Fruit fly (Drosophila melanogaster) whole organism, embryonic: ENCODE results near the gene CG13311.

Experiments used
- Blimp-1 ChIP-seq: fragments of 200-800 bp; sonication (Bioruptor generic); optimal IDR thresholded peaks from 3 replicates; lab custom pipeline; 2018; ENCODE audit warnings: missing biosample characterization, missing genetic modification characterization, mild to moderate bottlenecking, moderate library complexity, missing genetic modification reagents
- CG10959 ChIP-seq: fragments of 200-800 bp; sonication (Bioruptor generic); IDR thresholded peaks from 2 replicates; pipeline ENCODE4 v1.3.6; 2022; ENCODE audit warnings: missing biosample characterization, missing genetic modification characterization
- CG11093 ChIP-seq: fragments of 200-800 bp; sonication (Bioruptor generic); IDR thresholded peaks from 3 replicates; pipeline ENCODE4 v1.3.6; 2022; ENCODE audit warnings: missing biosample characterization, missing genetic modification characterization
- CG11723 ChIP-seq: fragments of 200-800 bp; sonication (Bioruptor generic); optimal IDR thresholded peaks from 2 replicates; lab custom pipeline; 2017; ENCODE audit warnings: missing biosample characterization, mild to moderate bottlenecking, missing genetic modification characterization
- CG12104 ChIP-seq: fragments of 200-800 bp; sonication (Bioruptor generic); optimal IDR thresholded peaks from 3 replicates; lab custom pipeline; 2016; ENCODE audit warnings: missing biosample characterization, missing genetic modification characterization
- CG13775 ChIP-seq: fragments of 200-800 bp; sonication (Bioruptor generic); optimal IDR thresholded peaks from 3 replicates; lab custom pipeline; 2017; ENCODE audit warnings: missing biosample characterization, mild to moderate bottlenecking, missing genetic modification characterization
- CG14710 ChIP-seq: fragments of 200-800 bp; sonication (Bioruptor generic); optimal IDR thresholded peaks from 3 replicates; lab custom pipeline; 2019; ENCODE audit warnings: missing biosample characterization, mild to moderate bottlenecking, missing genetic modification characterization, moderate library complexity
- CG1529 ChIP-seq: fragments of 200-800 bp; sonication (Bioruptor generic); optimal IDR thresholded peaks from 3 replicates; lab custom pipeline; 2018; ENCODE audit warnings: missing biosample characterization, missing genetic modification characterization
- CG18011 ChIP-seq: fragments of 200-800 bp; sonication (Bioruptor generic); optimal IDR thresholded peaks from 2 replicates; lab custom pipeline; 2017; ENCODE audit warnings: missing biosample characterization, missing genetic modification characterization, mild to moderate bottlenecking, moderate library complexity, missing genotype
- CG18599 ChIP-seq: fragments of 200-800 bp; sonication (Bioruptor generic); optimal IDR thresholded peaks from 3 replicates; lab custom pipeline; 2017; ENCODE audit warnings: missing biosample characterization, missing genetic modification characterization, mild to moderate bottlenecking, moderate library complexity, missing genetic modification reagents
- CG2120 ChIP-seq: fragments of 200-800 bp; sonication (Bioruptor generic); optimal IDR thresholded peaks from 3 replicates; lab custom pipeline; 2016; ENCODE audit warnings: missing biosample characterization, missing genetic modification characterization
- CG2875 ChIP-seq: fragments of 200-800 bp; sonication (Bioruptor generic); optimal IDR thresholded peaks from 2 replicates; lab custom pipeline; 2017; ENCODE audit warnings: missing biosample characterization, mild to moderate bottlenecking, missing genetic modification characterization, missing genetic modification reagents
- CG2889 ChIP-seq: fragments of 200-800 bp; sonication (Bioruptor generic); IDR thresholded peaks from 3 replicates; pipeline ENCODE4 v1.3.6; 2022; ENCODE audit warnings: missing biosample characterization, missing genetic modification characterization
- CG34422 ChIP-seq: fragments of 200-800 bp; sonication (Bioruptor generic); IDR thresholded peaks from 3 replicates; pipeline ENCODE4 v1.3.6; 2022; ENCODE audit warnings: missing biosample characterization, missing genetic modification characterization
- CG3838 ChIP-seq: fragments of 200-800 bp; sonication (Bioruptor generic); optimal IDR thresholded peaks from 3 replicates; lab custom pipeline; 2016; ENCODE audit warnings: missing biosample characterization, missing genetic modification characterization
- CG4730 ChIP-seq: fragments of 200-800 bp; sonication (Bioruptor generic); IDR thresholded peaks from 2 replicates; pipeline ENCODE4 v1.3.6; 2022; ENCODE audit warnings: missing biosample characterization, missing genetic modification characterization
- CG4820 ChIP-seq: fragments of 200-800 bp; sonication (Bioruptor generic); optimal IDR thresholded peaks from 3 replicates; lab custom pipeline; 2016; ENCODE audit warnings: missing biosample characterization, missing genetic modification characterization
- CG5953 ChIP-seq: fragments of 200-800 bp; sonication (Bioruptor generic); IDR thresholded peaks from 2 replicates; pipeline ENCODE4 v1.3.6; 2022; ENCODE audit warnings: missing biosample characterization, missing genetic modification characterization
- CG6854 ChIP-seq: fragments of 200-800 bp; sonication (Bioruptor generic); optimal IDR thresholded peaks from 3 replicates; lab custom pipeline; 2017; ENCODE audit warnings: missing biosample characterization, mild to moderate bottlenecking, missing genetic modification characterization
- CG7839 ChIP-seq: fragments of 200-800 bp; sonication (Bioruptor generic); optimal IDR thresholded peaks from 3 replicates; lab custom pipeline; 2018; ENCODE audit warnings: missing biosample characterization, mild to moderate bottlenecking, missing genetic modification characterization, moderate library complexity
- CG8290 ChIP-seq, 3 experiments: fragments of 200-800 bp; sonication (Bioruptor generic); optimal IDR thresholded peaks; 2 replicates each; lab custom pipeline; 2016 to 2019; ENCODE audit warnings: missing biosample characterization in 3 of 3, missing genetic modification characterization in 3 of 3, mild to moderate bottlenecking in 2 of 3, moderate library complexity in 1 of 3
- CoRest ChIP-seq: fragments of 200-800 bp; sonication (Bioruptor generic); optimal IDR thresholded peaks from 3 replicates; lab custom pipeline; 2018; ENCODE audit warnings: missing biosample characterization, mild to moderate bottlenecking, missing genetic modification characterization, moderate library complexity
- Dip3 ChIP-seq: fragments of 200-800 bp; sonication (Bioruptor generic); optimal IDR thresholded peaks from 3 replicates; lab custom pipeline; 2016; ENCODE audit warnings: missing biosample characterization, missing genetic modification characterization
- H15 ChIP-seq: fragments of 200-800 bp; sonication (Bioruptor generic); IDR thresholded peaks from 3 replicates; pipeline ENCODE4 v1.3.6; 2022; ENCODE audit warnings: missing biosample characterization, missing genetic modification characterization
- Hand ChIP-seq: fragments of 200-800 bp; sonication (Bioruptor generic); optimal IDR thresholded peaks from 2 replicates; lab custom pipeline; 2017; ENCODE audit warnings: mild to moderate bottlenecking, missing biosample characterization, missing genetic modification reagents, missing genetic modification characterization
- Hr3 ChIP-seq: fragments of 200-800 bp; sonication (Bioruptor generic); optimal IDR thresholded peaks from 3 replicates; lab custom pipeline; 2016; ENCODE audit warnings: missing biosample characterization, missing genetic modification characterization
- Hr39 ChIP-seq: fragments of >200 bp; optimal IDR thresholded peaks from 2 replicates; lab custom pipeline; 2017
- Neu2 ChIP-seq: fragments of 200-800 bp; sonication (Bioruptor generic); optimal IDR thresholded peaks from 3 replicates; lab custom pipeline; 2016; ENCODE audit warnings: missing biosample characterization, missing genetic modification characterization, borderline replicate concordance
- Poxn ChIP-seq: fragments of 200-800 bp; sonication (Bioruptor generic); IDR thresholded peaks from 2 replicates; pipeline ENCODE4 v1.3.6; 2022; ENCODE audit warnings: missing biosample characterization, missing genetic modification characterization
- Ptx1 ChIP-seq: fragments of 200-800 bp; sonication (Bioruptor generic); IDR thresholded peaks from 2 replicates; pipeline ENCODE4 v1.3.6; 2022; ENCODE audit warnings: missing biosample characterization, missing genetic modification characterization
- Vsx1 ChIP-seq: fragments of 200-800 bp; sonication (Bioruptor generic); optimal IDR thresholded peaks from 2 replicates; lab custom pipeline; 2017; ENCODE audit warnings: missing biosample characterization, mild to moderate bottlenecking, missing genetic modification characterization, missing genetic modification reagents
- bsh ChIP-seq, 2 experiments: fragments of 200-800 bp; sonication (Bioruptor generic); optimal IDR thresholded peaks; 2 replicates each; lab custom pipeline; 2017 to 2018; ENCODE audit warnings: mild to moderate bottlenecking in 2 of 2, missing biosample characterization in 2 of 2, missing genetic modification characterization in 2 of 2, moderate library complexity in 1 of 2
- croc ChIP-seq: fragments of 200-800 bp; sonication (Bioruptor generic); conservative IDR thresholded peaks from 3 replicates; pipeline ENCODE4 v1.3.6; 2022; ENCODE audit warnings: missing biosample characterization, missing genetic modification characterization
- danr ChIP-seq: fragments of 200-800 bp; sonication (Bioruptor generic); IDR thresholded peaks from 2 replicates; pipeline ENCODE4 v1.3.6; 2022; ENCODE audit warnings: missing biosample characterization, missing genetic modification characterization
- gfzf ChIP-seq: fragments of 200-800 bp; sonication (Bioruptor generic); optimal IDR thresholded peaks from 2 replicates; lab custom pipeline; 2016; ENCODE audit warnings: missing biosample characterization, mild to moderate bottlenecking, missing genetic modification characterization, moderate library complexity
- grau ChIP-seq: fragments of 200-800 bp; optimal IDR thresholded peaks from 3 replicates; lab custom pipeline; 2019; ENCODE audit warnings: missing biosample characterization, mild to moderate bottlenecking, missing genetic modification characterization, moderate library complexity
- lbe ChIP-seq: fragments of 200-800 bp; sonication (Bioruptor generic); optimal IDR thresholded peaks from 2 replicates; lab custom pipeline; 2016; ENCODE audit warnings: missing biosample characterization, mild to moderate bottlenecking, missing genetic modification characterization
- prd ChIP-seq, 3 experiments: fragments of >200 bp in 2 of 3; fragments of 200-800 bp in 1 of 3; sonication (Bioruptor generic) in 1 of 3; optimal IDR thresholded peaks in 2 of 3; IDR thresholded peaks in 1 of 3; 2 replicates in 2 of 3; 3 replicates in 1 of 3; pipeline versions ENCODE4 v1.3.6 to Lab custom; 2017 to 2022; ENCODE audit warnings: missing biosample characterization in 1 of 3, missing genetic modification characterization in 1 of 3
- rib ChIP-seq: fragments of 200-800 bp; sonication (Bioruptor generic); IDR thresholded peaks from 2 replicates; pipeline ENCODE4 v1.3.6; 2022; ENCODE audit warnings: missing biosample characterization, missing genetic modification characterization
- sim ChIP-seq: fragments of 200-800 bp; sonication (Bioruptor generic); IDR thresholded peaks from 2 replicates; pipeline ENCODE4 v1.3.6; 2022; ENCODE audit warnings: missing biosample characterization, missing genetic modification characterization
- sisA ChIP-seq: fragments of 200-800 bp; sonication (Bioruptor generic); IDR thresholded peaks from 2 replicates; pipeline ENCODE4 v1.3.6; 2022; ENCODE audit warnings: missing biosample characterization, missing genetic modification characterization
- slou ChIP-seq: fragments of 200-800 bp; sonication (Bioruptor generic); optimal IDR thresholded peaks from 3 replicates; lab custom pipeline; 2016; ENCODE audit warnings: missing biosample characterization, missing genetic modification characterization
- so ChIP-seq: fragments of 200-800 bp; sonication (Bioruptor generic); IDR thresholded peaks from 3 replicates; pipeline ENCODE4 v1.3.6; 2022; ENCODE audit warnings: missing biosample characterization, missing genetic modification characterization
- ssp ChIP-seq: fragments of 200-800 bp; sonication (Bioruptor generic); IDR thresholded peaks from 2 replicates; pipeline ENCODE4 v1.3.6; 2022; ENCODE audit warnings: missing biosample characterization, missing genetic modification characterization
- stwl ChIP-seq: fragments of 200-800 bp; sonication (Bioruptor generic); optimal IDR thresholded peaks from 3 replicates; lab custom pipeline; 2018; ENCODE audit warnings: missing biosample characterization, mild to moderate bottlenecking, missing genetic modification characterization, moderate library complexity
- tap ChIP-seq: fragments of 200-800 bp; optimal IDR thresholded peaks from 3 replicates; lab custom pipeline; 2019; ENCODE audit warnings: missing biosample characterization, mild to moderate bottlenecking, missing genetic modification characterization, moderate library complexity
- wor ChIP-seq: fragments of 200-800 bp; sonication (Bioruptor generic); IDR thresholded peaks from 2 replicates; pipeline ENCODE4 v1.3.6; 2022; ENCODE audit warnings: missing biosample characterization, missing genetic modification characterization
- z ChIP-seq: fragments of 200-800 bp; sonication (Bioruptor generic); IDR thresholded peaks from 3 replicates; pipeline ENCODE4 v1.3.6; 2022; ENCODE audit warnings: missing biosample characterization, missing genetic modification characterization

Gene CG13311

dm6 chr3L:8823730-8824374, 21.9 kb upstream of the CG13311 start (continued):
- TF ChIP-seq CG10959 (GFP tag; lab: Robert Waterston, UW), result peak; percentile 41; the same call in 1 of the 2 replicates
- no peak for TF ChIP-seq Hand (GFP tag; lab: Kevin White, UChicago)
- no peak for TF ChIP-seq CG6854 (GFP tag; lab: Kevin White, UChicago)
- TF ChIP-seq tap (tag; lab: Kevin White, UChicago), result peak; percentile 3
- peak; percentile 43; the same call in 1 of the 3 replicates for TF ChIP-seq z (GFP tag; lab: Robert Waterston, UW)
- TF ChIP-seq gfzf (GFP tag; lab: Kevin White, UChicago), result no peak
- peak; percentile 35; the same call in 1 of the 3 replicates for TF ChIP-seq H15 (GFP tag; lab: Robert Waterston, UW)
- TF ChIP-seq CG14710 (tag; lab: Kevin White, UChicago), result peak; percentile 52
- no peak for TF ChIP-seq Hr39 (lab: Kevin White, UChicago)
- peak; percentile 16 to 80 for TF ChIP-seq bsh (GFP tag; optimal IDR thresholded peaks at IDR 0.05; lab: Kevin White, UChicago)
- TF ChIP-seq CG2120 (GFP tag; lab: Kevin White, UChicago), result peak; percentile 35
- no peak for TF ChIP-seq slou (GFP tag; lab: Kevin White, UChicago)
- TF ChIP-seq Vsx1 (GFP tag; lab: Kevin White, UChicago), result no peak
- TF ChIP-seq sim, result peak; percentile 47; the same call in 1 of the 2 replicates
- peak; percentile 55 for TF ChIP-seq CG18599 (GFP tag; lab: Kevin White, UChicago)
- TF ChIP-seq stwl (tag; lab: Kevin White, UChicago), result no peak
- no peak for TF ChIP-seq rib (GFP tag; lab: Robert Waterston, UW)
- TF ChIP-seq CG11723 (GFP tag; lab: Kevin White, UChicago), result no peak
- peak; percentile 60 for TF ChIP-seq Blimp-1 (GFP tag; lab: Kevin White, UChicago)
- TF ChIP-seq CG5953, result 0 out of 2 replicates have a peak, but pooled peaks have one; percentile 17
- no peak for TF ChIP-seq Poxn (GFP tag; lab: Robert Waterston, UW)
- peak; percentile 46 for TF ChIP-seq CoRest
- 0 out of 2 replicates have a peak, but pooled peaks have one; percentile 14 for TF ChIP-seq wor (GFP tag; lab: Robert Waterston, UW)
- TF ChIP-seq CG2889, result 0 out of 3 replicates have a peak, but pooled peaks have one; percentile 51
- no peak for TF ChIP-seq CG18011 (GFP tag; lab: Kevin White, UChicago)
- TF ChIP-seq CG8290 (GFP tag; optimal IDR thresholded peaks at IDR 0.05; lab: Kevin White, UChicago), result no peak
- TF ChIP-seq CG8290 (tag; optimal IDR thresholded peaks at IDR 0.05; lab: Kevin White, UChicago), result peak in 1 of 2 experiments; percentile 46
- TF ChIP-seq ssp (GFP tag; lab: Robert Waterston, UW), result peak; percentile 26; the same call in 1 of the 2 replicates
- peak; percentile 23; the same call in 1 of the 3 replicates for TF ChIP-seq so (GFP tag; lab: Robert Waterston, UW)
- no peak for TF ChIP-seq CG2875 (GFP tag; lab: Kevin White, UChicago)
- TF ChIP-seq Neu2, result no peak
- TF ChIP-seq Dip3 (GFP tag; lab: Kevin White, UChicago), result peak; percentile 20
- peak; percentile 55; the same call in 1 of the 2 replicates for TF ChIP-seq Ptx1 (GFP tag; lab: Robert Waterston, UW)
- TF ChIP-seq CG4730 (GFP tag; lab: Robert Waterston, UW), result 0 out of 2 replicates have a peak, but pooled peaks have one; percentile 20
- peak; percentile 44 for TF ChIP-seq Hr3 (GFP tag; lab: Kevin White, UChicago)
- peak; percentile 36 for TF ChIP-seq CG4820 (GFP tag; lab: Kevin White, UChicago)
- peak; percentile 31 for TF ChIP-seq CG7839 (tag; lab: Kevin White, UChicago)
- TF ChIP-seq croc, result peak; percentile 34; the same call in 1 of the 3 replicates
- TF ChIP-seq sisA (GFP tag; lab: Robert Waterston, UW), result peak; percentile 75
- TF ChIP-seq prd (optimal IDR thresholded peaks at IDR 0.05; lab: Kevin White, UChicago), result no peak
- peak; percentile 58 for TF ChIP-seq prd (GFP tag; IDR thresholded peaks at IDR 0.05; lab: Robert Waterston, UW)
- TF ChIP-seq CG13775, result peak; percentile 46
- TF ChIP-seq CG12104 (GFP tag; lab: Kevin White, UChicago), result no peak
- peak; percentile 23 for TF ChIP-seq lbe (GFP tag; lab: Kevin White, UChicago)
- peak; percentile 33 for TF ChIP-seq CG1529 (GFP tag; lab: Kevin White, UChicago)
- no peak for TF ChIP-seq CG3838 (GFP tag; lab: Kevin White, UChicago)
- peak; percentile 66; the same call in 1 of the 3 replicates for TF ChIP-seq CG34422 (GFP tag; lab: Robert Waterston, UW)
- TF ChIP-seq CG11093 (GFP tag; lab: Robert Waterston, UW), result peak; percentile 64; the same call in 2 of the 3 replicates
- no peak for TF ChIP-seq danr
- peak; percentile 46 for TF ChIP-seq grau (tag; lab: Kevin White, UChicago)
